Worm (Caenorhabditis elegans): ENCODE measurements around the gene sru-39.

DNA sequence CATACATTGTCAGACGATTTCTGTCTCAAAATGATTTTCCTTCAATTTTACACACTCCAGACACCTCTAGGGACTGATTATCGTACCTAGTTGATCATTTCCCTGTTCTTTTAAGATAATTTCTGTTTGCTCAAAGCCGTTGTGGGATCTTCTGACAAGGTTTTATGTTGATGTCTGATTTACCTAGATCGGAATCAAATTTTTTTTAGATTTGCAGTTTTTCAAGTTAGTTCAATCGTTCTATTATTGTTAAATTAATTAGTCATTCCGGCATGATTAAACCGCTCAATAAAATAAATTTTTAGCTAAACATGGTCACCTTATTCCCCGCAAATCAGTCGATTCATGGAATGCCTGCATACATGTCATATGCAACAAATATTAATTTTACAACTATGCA lies 10.3 kb downstream of the sru-39 start, which contains the start of gene sru-30:
- TF ChIP-seq lin-13 (tag; optimal IDR thresholded peaks at IDR 0.05) (no peak), lsy-2 (tag; optimal IDR thresholded peaks at IDR 0.05) (no peak), ztf-11 (tag; optimal IDR thresholded peaks at IDR 0.05) (no peak), pha-4 (tag; optimal IDR thresholded peaks at IDR 0.05) (no peak), elt-1 (tag; optimal IDR thresholded peaks at IDR 0.05; ENCODE audit: borderline replicate concordance, insufficient read depth) (no peak), ces-1 (GFP tag; optimal IDR thresholded peaks at IDR 0.05) (no peak), unc-39 (tag; optimal IDR thresholded peaks at IDR 0.05) (no peak), nhr-237 (tag; optimal IDR thresholded peaks at IDR 0.05) (no peak)
